Fruit fly (Drosophila melanogaster) whole organism, adult: Measurements from ENCODE around the gene Surf1.

Experiments
- CG11617 ChIP-seq: fragments of 200-800 bp; sonication (Bioruptor generic); optimal IDR thresholded peaks from 2 replicates; lab custom pipeline; 2017; ENCODE audit warnings: mild to moderate bottlenecking, missing biosample characterization, missing genetic modification reagents, missing genetic modification characterization
- CG12768 ChIP-seq: fragments of 200-800 bp; sonication (Bioruptor generic); optimal IDR thresholded peaks from 2 replicates; lab custom pipeline; 2017; ENCODE audit warnings: missing biosample characterization, missing genetic modification characterization, mild to moderate bottlenecking, moderate library complexity, missing genetic modification reagents
- CG14711 ChIP-seq: fragments of 200-800 bp; sonication (Bioruptor generic); optimal IDR thresholded peaks from 2 replicates; lab custom pipeline; 2018; ENCODE audit warnings: missing biosample characterization, mild to moderate bottlenecking, missing genetic modification characterization, moderate library complexity
- CG1620 ChIP-seq: fragments of 200-800 bp; sonication (Bioruptor generic); optimal IDR thresholded peaks from 2 replicates; lab custom pipeline; 2016; ENCODE audit warnings: missing biosample characterization, missing genetic modification characterization
- CG33017 ChIP-seq: fragments of 200-800 bp; sonication (Bioruptor generic); optimal IDR thresholded peaks from 2 replicates; lab custom pipeline; 2018; ENCODE audit warnings: missing biosample characterization, mild to moderate bottlenecking, missing genetic modification characterization, moderate library complexity
- CG5204 ChIP-seq: fragments of 200-800 bp; sonication (Bioruptor generic); optimal IDR thresholded peaks from 2 replicates; lab custom pipeline; 2016; ENCODE audit warnings: missing biosample characterization, missing genetic modification characterization
- CG7045 ChIP-seq: fragments of 200-800 bp; sonication (Bioruptor generic); optimal IDR thresholded peaks from 2 replicates; lab custom pipeline; 2017; ENCODE audit warnings: missing biosample characterization, mild to moderate bottlenecking, missing genetic modification characterization
- CG7101 ChIP-seq: fragments of 200-800 bp; sonication (Bioruptor generic); optimal IDR thresholded peaks from 2 replicates; lab custom pipeline; 2018; ENCODE audit warnings: missing biosample characterization, mild to moderate bottlenecking, missing genetic modification characterization, moderate library complexity
- Clk ChIP-seq: fragments of 200-800 bp; sonication (Bioruptor generic); optimal IDR thresholded peaks from 2 replicates; lab custom pipeline; 2017; ENCODE audit warnings: missing biosample characterization, missing genetic modification characterization
- Crg-1 ChIP-seq: fragments of 200-800 bp; sonication (Bioruptor generic); optimal IDR thresholded peaks from 2 replicates; lab custom pipeline; 2016; ENCODE audit warnings: missing biosample characterization, missing genetic modification characterization
- Hr96 ChIP-seq: fragments of 200-800 bp; sonication (Bioruptor generic); optimal IDR thresholded peaks from 2 replicates; lab custom pipeline; 2016; ENCODE audit warnings: missing biosample characterization, missing genetic modification characterization
- Mnt ChIP-seq: fragments of 200-800 bp; sonication (Bioruptor generic); optimal IDR thresholded peaks from 2 replicates; lab custom pipeline; 2016; ENCODE audit warnings: missing biosample characterization, mild to moderate bottlenecking, missing genetic modification characterization
- bab1 ChIP-seq: fragments of 200-800 bp; sonication (Bioruptor generic); optimal IDR thresholded peaks from 3 replicates; lab custom pipeline; 2019; ENCODE audit warnings: missing biosample characterization, mild to moderate bottlenecking, missing genetic modification characterization, moderate library complexity
- cic ChIP-seq: fragments of 200-800 bp; sonication (Bioruptor generic); optimal IDR thresholded peaks from 2 replicates; lab custom pipeline; 2017; ENCODE audit warnings: missing biosample characterization, mild to moderate bottlenecking, missing genetic modification characterization, moderate library complexity
- cnc ChIP-seq, 2 experiments: fragments of >200 bp; optimal IDR thresholded peaks; 2 replicates each; lab custom pipeline; 2017
- kay ChIP-seq: fragments of 200-800 bp; sonication (Bioruptor generic); peaks from one replicate; lab custom pipeline; 2016; ENCODE audit warnings: missing biosample characterization, missing genetic modification characterization, borderline replicate concordance
- ovo ChIP-seq: fragments of 200-800 bp; sonication (Bioruptor generic); optimal IDR thresholded peaks from 2 replicates; lab custom pipeline; 2016; ENCODE audit warnings: missing biosample characterization, missing genetic modification characterization
- pad ChIP-seq: fragments of 200-800 bp; sonication (Bioruptor generic); optimal IDR thresholded peaks from 3 replicates; lab custom pipeline; 2017; ENCODE audit warnings: missing biosample characterization, missing genetic modification characterization, mild to moderate bottlenecking, moderate library complexity, missing genetic modification reagents
- tj ChIP-seq: fragments of 200-800 bp; sonication (Bioruptor generic); optimal IDR thresholded peaks from 3 replicates; lab custom pipeline; 2017; ENCODE audit warnings: missing biosample characterization, mild to moderate bottlenecking, missing genetic modification characterization, moderate library complexity
- toe ChIP-seq: fragments of 200-800 bp; sonication (Bioruptor generic); optimal IDR thresholded peaks from 2 replicates; lab custom pipeline; 2016; ENCODE audit warnings: missing biosample characterization, missing genetic modification characterization

Surf1 gene

dm6 chr3L:6934799-6935318 lies 23.3 kb upstream of the Surf1 start:
- TF ChIP-seq CG5204, result no peak
- no peak for TF ChIP-seq kay
- no peak for TF ChIP-seq CG1620
- TF ChIP-seq CG33017 (tag; lab: Kevin White, UChicago), result no peak
- no peak for TF ChIP-seq CG12768
- no peak for TF ChIP-seq cic (GFP tag; lab: Kevin White, UChicago)
- TF ChIP-seq tj (GFP tag; lab: Kevin White, UChicago), result no peak
- no peak for TF ChIP-seq bab1
- TF ChIP-seq Mnt (GFP tag; lab: Kevin White, UChicago), result no peak
- TF ChIP-seq Hr96 (GFP tag; lab: Kevin White, UChicago), result no peak
- TF ChIP-seq CG7101 (tag; lab: Kevin White, UChicago), result no peak
- no peak for TF ChIP-seq pad (GFP tag; lab: Kevin White, UChicago)
- no peak for TF ChIP-seq toe (GFP tag; lab: Kevin White, UChicago)

- TF ChIP-seq Clk (GFP tag; lab: Kevin White, UChicago) (no peak), Hr96 (GFP tag; lab: Kevin White, UChicago) (peak; percentile 2), bab1 (no peak)
Measured at dm6 chr3L:6942103-6942830, 15.9 kb upstream of the Surf1 start.

DNA sequence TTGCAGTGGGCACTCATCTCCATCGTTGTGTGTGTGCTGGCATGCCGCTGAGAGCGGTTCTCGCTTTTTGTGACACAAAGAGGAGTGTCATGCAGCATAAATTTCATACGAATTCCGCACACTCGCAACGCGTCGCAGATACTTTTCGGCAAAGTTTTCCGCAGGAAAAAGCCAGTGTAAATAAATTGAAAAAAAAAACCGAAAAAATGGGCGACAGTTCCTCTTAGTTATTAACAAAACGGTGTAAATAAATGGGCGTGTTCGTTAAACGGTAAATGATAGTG lies 15.4 kb upstream of the Surf1 start, which contains the start of gene tow:
Gene tow, plus strand, starts transcription at position 26 of the 284 bp plus-strand sequence.
- TF ChIP-seq Crg-1 (GFP tag; lab: Kevin White, UChicago), result no peak
- no peak for TF ChIP-seq CG7045 (GFP tag; lab: Kevin White, UChicago)
- TF ChIP-seq cnc (optimal IDR thresholded peaks at IDR 0.05; lab: Kevin White, UChicago), result no peak
- no peak for TF ChIP-seq CG14711
- TF ChIP-seq Clk (GFP tag; lab: Kevin White, UChicago), result no peak
- TF ChIP-seq CG7101 (tag; lab: Kevin White, UChicago), result no peak
- TF ChIP-seq CG11617 (GFP tag; lab: Kevin White, UChicago), result no peak
- TF ChIP-seq cic (GFP tag; lab: Kevin White, UChicago), result no peak
- TF ChIP-seq CG1620, result no peak
- TF ChIP-seq CG33017 (tag; lab: Kevin White, UChicago), result no peak
- no peak for TF ChIP-seq kay
- no peak for TF ChIP-seq bab1
- no peak for TF ChIP-seq ovo (GFP tag; lab: Kevin White, UChicago)

dm6 chr3L:6943204-6943947 lies 14.8 kb upstream of the Surf1 start:
- TF ChIP-seq Mnt (GFP tag; lab: Kevin White, UChicago) (no peak), CG1620 (no peak), ovo (GFP tag; lab: Kevin White, UChicago) (no peak), CG14711 (no peak), pad (GFP tag; lab: Kevin White, UChicago) (no peak), bab1 (no peak)

DNA sequence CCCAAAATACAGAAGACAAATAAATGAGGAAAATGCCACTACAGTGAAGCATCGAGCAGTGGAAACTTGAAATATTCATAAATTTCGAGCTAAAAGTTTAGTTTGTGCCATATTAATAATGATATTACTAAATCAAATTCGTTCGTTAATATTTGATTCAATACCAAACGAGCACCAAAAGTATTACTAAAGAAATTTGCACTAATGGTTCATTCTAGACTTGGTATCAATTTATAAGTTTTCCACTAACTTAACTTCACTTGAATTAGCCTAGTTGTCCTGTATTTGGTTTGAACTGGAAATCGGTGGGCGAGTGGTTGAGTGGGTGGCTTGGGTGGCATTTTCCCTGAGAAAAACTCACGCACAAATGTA lies 14.2 kb upstream of the Surf1 start:
- TF ChIP-seq CG33017 (tag; lab: Kevin White, UChicago) (no peak), toe (GFP tag; lab: Kevin White, UChicago) (no peak), pad (GFP tag; lab: Kevin White, UChicago) (no peak)

DNA sequence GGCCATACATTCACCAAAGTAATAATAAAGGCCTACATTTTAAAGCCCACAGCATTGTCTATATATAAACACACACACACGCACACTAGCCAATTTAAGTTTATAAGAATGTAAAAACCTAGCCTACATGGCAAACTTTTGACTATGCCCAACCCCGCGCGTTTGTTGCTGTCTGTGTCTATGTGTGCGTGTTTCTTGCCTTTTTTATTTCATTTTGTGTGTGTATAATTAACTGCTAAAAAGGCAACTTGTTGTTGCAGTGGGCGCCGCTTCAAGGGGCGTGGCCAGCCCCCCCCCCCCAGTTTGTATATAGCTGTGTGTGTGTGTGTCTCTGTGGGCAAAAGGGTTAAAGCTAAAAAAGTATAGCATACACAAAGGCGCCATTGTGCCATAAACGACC lies 12.8 kb upstream of the Surf1 start:
- TF ChIP-seq Crg-1 (GFP tag; lab: Kevin White, UChicago) (no peak), CG5204 (no peak), tj (GFP tag; lab: Kevin White, UChicago) (no peak), cnc (optimal IDR thresholded peaks at IDR 0.05; lab: Kevin White, UChicago) (no peak), pad (GFP tag; lab: Kevin White, UChicago) (no peak), Hr96 (GFP tag; lab: Kevin White, UChicago) (no peak), toe (GFP tag; lab: Kevin White, UChicago) (no peak), CG11617 (GFP tag; lab: Kevin White, UChicago) (no peak), kay (no peak), bab1 (no peak), CG12768 (no peak), cic (GFP tag; lab: Kevin White, UChicago) (no peak), ovo (GFP tag; lab: Kevin White, UChicago) (no peak), CG7045 (GFP tag; lab: Kevin White, UChicago) (no peak), Mnt (GFP tag; lab: Kevin White, UChicago) (no peak), CG14711 (no peak), CG1620 (no peak)
